Worm (Caenorhabditis elegans) whole organism, L2 larva: ENCODE results near the gene fbxb-25.

Experiments used
- F13H6.1 ChIP-seq: sonication (generic microtip); optimal IDR thresholded peaks from 2 replicates; lab custom pipeline; 2016; ENCODE audit warnings: missing genetic modification characterization, missing compliant biosample characterization
- Y55F3AM.14 ChIP-seq: fragments of 200-800 bp; sonication (Bioruptor generic); optimal IDR thresholded peaks from 2 replicates; lab custom pipeline; 2018; ENCODE audit warnings: mild to moderate bottlenecking, missing genetic modification characterization, missing compliant biosample characterization
- alr-1 ChIP-seq: fragments of 150-350 bp; optimal IDR thresholded peaks from 2 replicates; lab custom pipeline; 2014; ENCODE audit warnings: missing biosample characterization, missing genetic modification characterization
- dmd-4 ChIP-seq: sonication (generic microtip); optimal IDR thresholded peaks from 2 replicates; lab custom pipeline; 2017; ENCODE audit warnings: missing biosample characterization, missing genetic modification characterization
- elt-3 ChIP-seq: sonication (generic microtip); optimal IDR thresholded peaks from 2 replicates; lab custom pipeline; 2017; ENCODE audit warnings: missing biosample characterization, missing genetic modification characterization
- lsy-2 ChIP-seq, 2 experiments: fragments of 150-350 bp in 1 of 2; sonication (generic microtip) in 1 of 2; optimal IDR thresholded peaks; 2 replicates each; lab custom pipeline; 2014 to 2017; ENCODE audit warnings: missing biosample characterization in 2 of 2, missing genetic modification characterization in 2 of 2
- mbf-1 ChIP-seq: sonication (generic microtip); optimal IDR thresholded peaks from 2 replicates; lab custom pipeline; 2017; ENCODE audit warnings: missing biosample characterization, missing genetic modification characterization
- nhr-6 ChIP-seq: fragments of 150-350 bp; optimal IDR thresholded peaks from 2 replicates; lab custom pipeline; 2014; ENCODE audit warnings: missing biosample characterization, missing genetic modification characterization
- nhr-77 ChIP-seq: fragments of 150-350 bp; optimal IDR thresholded peaks from 2 replicates; lab custom pipeline; 2014; ENCODE audit warnings: missing biosample characterization, missing genetic modification characterization
- skn-1 ChIP-seq: sonication (generic microtip); optimal IDR thresholded peaks from 2 replicates; lab custom pipeline; 2017; ENCODE audit warnings: missing biosample characterization, missing genetic modification characterization
- snpc-4 ChIP-seq: fragments of 150-350 bp; optimal IDR thresholded peaks from 2 replicates; lab custom pipeline; 2014; ENCODE audit warnings: missing biosample characterization, missing genetic modification characterization
- unc-39 ChIP-seq: fragments of 150-350 bp; optimal IDR thresholded peaks from 2 replicates; lab custom pipeline; 2014; ENCODE audit warnings: missing biosample characterization, missing genetic modification characterization
- zag-1 ChIP-seq: fragments of 150-350 bp; optimal IDR thresholded peaks from 2 replicates; lab custom pipeline; 2014; ENCODE audit warnings: missing biosample characterization, missing genetic modification characterization
- ztf-1 ChIP-seq: fragments of 200-800 bp; sonication (Bioruptor generic); conservative IDR thresholded peaks from 2 replicates; pipeline ENCODE4 v1.3.6; 2022; ENCODE audit warnings: missing genetic modification characterization, missing compliant biosample characterization

fbxb-25 gene

DNA sequence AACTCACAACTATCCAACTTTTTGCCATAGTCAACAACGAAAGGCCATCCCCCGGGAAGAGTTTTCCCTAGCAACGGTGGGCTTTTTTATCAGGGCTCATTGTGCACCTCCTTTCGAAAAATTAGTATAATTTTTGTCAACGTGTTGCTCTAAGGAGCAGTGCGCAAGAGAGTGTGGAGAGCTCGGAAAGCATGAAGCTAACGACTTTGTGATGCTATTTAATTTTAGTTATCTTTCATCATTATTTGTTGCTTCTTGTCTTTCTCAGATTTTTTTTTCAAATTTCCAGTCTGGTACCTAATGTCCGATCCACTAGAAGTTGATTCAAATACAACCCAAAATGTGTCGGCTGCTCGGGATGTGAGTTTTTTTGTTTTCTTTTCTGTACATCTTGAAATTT lies 46.3 kb downstream of the fbxb-25 start, which contains the start of gene ceh-81:
Gene ceh-81 (plus strand): TSS at position 301 of the 400 bp plus-strand sequence.
- TF ChIP-seq Y55F3AM.14 (no peak), lsy-2 (tag; optimal IDR thresholded peaks at IDR 0.05; lab: Kevin White, UChicago) (no peak), F13H6.1 (tag; lab: Kevin White, UChicago) (no peak), nhr-77 (tag; lab: Kevin White, UChicago) (no peak), alr-1 (tag; lab: Kevin White, UChicago) (no peak), skn-1 (no peak), mbf-1 (tag; lab: Kevin White, UChicago) (no peak), snpc-4 (tag; lab: Kevin White, UChicago) (no peak), unc-39 (tag; lab: Kevin White, UChicago) (no peak), ztf-1 (no peak), elt-3 (tag; lab: Kevin White, UChicago) (no peak), dmd-4 (tag; lab: Kevin White, UChicago) (no peak)
- TF ChIP-seq, all 48 proteins: peak for 0

DNA sequence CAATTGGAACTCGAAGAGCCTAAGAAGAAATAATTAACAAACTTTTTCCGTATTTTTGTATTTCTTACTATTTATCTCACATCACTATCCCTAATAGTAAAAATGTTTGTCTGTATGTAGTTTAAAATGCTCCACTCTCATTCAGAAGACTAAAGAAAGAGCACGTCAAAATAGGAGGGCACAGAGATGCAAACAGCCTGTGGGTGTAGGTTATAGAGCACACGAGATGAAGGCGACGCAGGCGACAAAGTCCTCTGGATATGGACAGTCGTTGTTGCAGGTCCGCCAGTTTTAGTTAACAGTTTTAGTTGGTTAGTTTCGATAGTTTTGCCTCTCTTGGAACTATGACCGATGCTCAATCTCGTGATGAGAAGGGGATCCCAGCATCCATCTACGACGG lies 48.1 kb downstream of the fbxb-25 start, which contains the start of gene ceh-82:
Gene ceh-82 (plus strand): TSS at position 301 of the 400 bp plus-strand sequence.
- no peak for TF ChIP-seq nhr-6
- no peak for TF ChIP-seq alr-1 (tag; lab: Kevin White, UChicago)
- TF ChIP-seq zag-1: no peak
- TF ChIP-seq elt-3 (tag; lab: Kevin White, UChicago): no peak
- TF ChIP-seq, all 48 proteins: peak for 0
